Worm (Caenorhabditis elegans) whole organism, L3 larva: Measurements from ENCODE around the gene srz-16.

Experiments
- R02D3.7 ChIP-seq: fragments of 150-350 bp; optimal IDR thresholded peaks from 2 replicates; lab custom pipeline; 2014; ENCODE audit warnings: missing biosample characterization, missing genetic modification characterization
- ZK546.5 ChIP-seq: sonication (generic microtip); optimal IDR thresholded peaks from 2 replicates; lab custom pipeline; 2017; ENCODE audit warnings: missing biosample characterization, missing genetic modification characterization
- aly-2 ChIP-seq: fragments of 150-350 bp; optimal IDR thresholded peaks from 2 replicates; lab custom pipeline; 2014; ENCODE audit warnings: missing biosample characterization, missing genetic modification characterization
- ama-1 ChIP-seq: fragments of 150-350 bp; optimal IDR thresholded peaks from 2 replicates; lab custom pipeline; 2018
- ceh-16 ChIP-seq: sonication (generic microtip); optimal IDR thresholded peaks from 2 replicates; lab custom pipeline; 2017; ENCODE audit warnings: missing biosample characterization, missing genetic modification characterization
- ceh-28 ChIP-seq: fragments of 150-350 bp; optimal IDR thresholded peaks from 2 replicates; lab custom pipeline; 2014; ENCODE audit warnings: missing biosample characterization, missing genetic modification reagents, missing genetic modification characterization
- ceh-82 ChIP-seq: fragments of 150-350 bp; optimal IDR thresholded peaks from 2 replicates; lab custom pipeline; 2014; ENCODE audit warnings: missing biosample characterization, missing genetic modification characterization
- ceh-9 ChIP-seq: sonication (generic microtip); optimal IDR thresholded peaks from 2 replicates; lab custom pipeline; 2018; ENCODE audit warnings: missing biosample characterization, missing genetic modification characterization
- egl-27 ChIP-seq: sonication (generic microtip); optimal IDR thresholded peaks from 4 replicates; lab custom pipeline; 2017; ENCODE audit warnings: missing biosample characterization, missing genetic modification reagents, missing genetic modification characterization
- egl-5 ChIP-seq: fragments of 150-350 bp; optimal IDR thresholded peaks from 2 replicates; lab custom pipeline; 2017; ENCODE audit warnings: missing biosample characterization, missing genetic modification reagents, missing genetic modification characterization, inconsistent platforms
- elt-1 ChIP-seq: fragments of 150-350 bp; optimal IDR thresholded peaks from 2 replicates; lab custom pipeline; 2014; ENCODE audit warnings: missing biosample characterization, missing genetic modification characterization
- elt-2 ChIP-seq: sonication (generic microtip); optimal IDR thresholded peaks from 2 replicates; lab custom pipeline; 2016; ENCODE audit warnings: missing genetic modification reagents, mild to moderate bottlenecking, missing genetic modification characterization, missing compliant biosample characterization
- elt-3 ChIP-seq, 3 experiments: fragments of 150-350 bp in 1 of 3; sonication (generic microtip) in 2 of 3; optimal IDR thresholded peaks; 2 replicates in 2 of 3; 4 replicates in 1 of 3; lab custom pipeline; 2014 to 2017; ENCODE audit warnings: missing biosample characterization in 3 of 3, missing genetic modification characterization in 3 of 3
- eor-1 ChIP-seq, 2 experiments: fragments of 150-350 bp; optimal IDR thresholded peaks; 2 replicates each; lab custom pipeline; 2014 to 2018; ENCODE audit warnings: missing biosample characterization in 2 of 2, missing genetic modification characterization in 2 of 2
- fkh-10 ChIP-seq: sonication (generic microtip); optimal IDR thresholded peaks from 2 replicates; lab custom pipeline; 2017; ENCODE audit warnings: missing biosample characterization, missing genetic modification reagents, missing genetic modification characterization
- fkh-2 ChIP-seq: fragments of 150-350 bp; optimal IDR thresholded peaks from 2 replicates; lab custom pipeline; 2014; ENCODE audit warnings: missing biosample characterization, missing genetic modification reagents, missing genetic modification characterization
- fos-1 ChIP-seq: fragments of 150-350 bp; optimal IDR thresholded peaks from 2 replicates; lab custom pipeline; 2014; ENCODE audit warnings: missing biosample characterization, missing genetic modification characterization
- jun-1 ChIP-seq: fragments of 150-350 bp; optimal IDR thresholded peaks from 2 replicates; lab custom pipeline; 2014; ENCODE audit warnings: missing biosample characterization, missing genetic modification reagents, missing genetic modification characterization
- lin-39 ChIP-seq: fragments of 150-350 bp; optimal IDR thresholded peaks from 2 replicates; lab custom pipeline; 2018; ENCODE audit warnings: missing biosample characterization, missing genetic modification reagents, missing genetic modification characterization
- lsy-12 ChIP-seq: sonication (generic microtip); optimal IDR thresholded peaks from 2 replicates; lab custom pipeline; 2016; ENCODE audit warnings: mild to moderate bottlenecking, missing genetic modification characterization, missing compliant biosample characterization
- mdl-1 ChIP-seq: fragments of 150-350 bp; optimal IDR thresholded peaks from 2 replicates; lab custom pipeline; 2014; ENCODE audit warnings: missing biosample characterization, missing genetic modification characterization
- mml-1 ChIP-seq: fragments of 150-350 bp; sonication (generic microtip); optimal IDR thresholded peaks from 3 replicates; lab custom pipeline; 2014; ENCODE audit warnings: missing biosample characterization, missing genetic modification characterization
- nfya-1 ChIP-seq: sonication (generic microtip); optimal IDR thresholded peaks from 2 replicates; lab custom pipeline; 2017; ENCODE audit warnings: missing genetic modification characterization, mild to moderate bottlenecking, missing compliant biosample characterization, antibody characterized with exemption, moderate library complexity; ENCODE audit not compliant: insufficient read depth
- nhr-12 ChIP-seq: fragments of 150-350 bp; optimal IDR thresholded peaks from 2 replicates; lab custom pipeline; 2014; ENCODE audit warnings: missing biosample characterization, missing genetic modification characterization
- nhr-237 ChIP-seq: fragments of 150-350 bp; optimal IDR thresholded peaks from 2 replicates; lab custom pipeline; 2014; ENCODE audit warnings: missing biosample characterization, missing genetic modification characterization
- nhr-28 ChIP-seq: fragments of 150-350 bp; optimal IDR thresholded peaks from 2 replicates; lab custom pipeline; 2014; ENCODE audit warnings: missing biosample characterization, missing genetic modification characterization
- nhr-43 ChIP-seq: sonication (generic microtip); optimal IDR thresholded peaks from 2 replicates; lab custom pipeline; 2016; ENCODE audit warnings: mild to moderate bottlenecking, missing genetic modification characterization, missing compliant biosample characterization; ENCODE audit not compliant: poor library complexity, severe bottlenecking
- nhr-67 ChIP-seq: fragments of 150-350 bp; optimal IDR thresholded peaks from 2 replicates; lab custom pipeline; 2014; ENCODE audit warnings: missing biosample characterization, missing genetic modification characterization
- nhr-77 ChIP-seq: fragments of 150-350 bp; optimal IDR thresholded peaks from 2 replicates; lab custom pipeline; 2014; ENCODE audit warnings: missing biosample characterization, missing genetic modification characterization
- pha-4 ChIP-seq: fragments of 150-350 bp; optimal IDR thresholded peaks from 2 replicates; lab custom pipeline; 2014; ENCODE audit warnings: missing biosample characterization, missing genetic modification reagents, missing genetic modification characterization
- pqm-1 ChIP-seq: fragments of 150-350 bp; optimal IDR thresholded peaks from 2 replicates; lab custom pipeline; 2017; ENCODE audit warnings: missing biosample characterization, missing genetic modification characterization, inconsistent platforms
- snpc-4 ChIP-seq: fragments of 150-350 bp; optimal IDR thresholded peaks from 2 replicates; lab custom pipeline; 2014; ENCODE audit warnings: missing biosample characterization, missing genetic modification characterization
- unc-39 ChIP-seq: sonication (generic microtip); optimal IDR thresholded peaks from 4 replicates; lab custom pipeline; 2017; ENCODE audit warnings: missing biosample characterization, missing genetic modification characterization
- unc-62 ChIP-seq: fragments of 150-350 bp; sonication (generic microtip); optimal IDR thresholded peaks from 4 replicates; lab custom pipeline; 2014; ENCODE audit warnings: missing biosample characterization, missing genetic modification reagents, missing genetic modification characterization
- zag-1 ChIP-seq: fragments of 150-350 bp; optimal IDR thresholded peaks from 2 replicates; lab custom pipeline; 2014; ENCODE audit warnings: missing biosample characterization, missing genetic modification characterization
- ztf-11 ChIP-seq: fragments of 150-350 bp; optimal IDR thresholded peaks from 2 replicates; lab custom pipeline; 2014; ENCODE audit warnings: missing biosample characterization, missing genetic modification characterization
- ztf-4 ChIP-seq: fragments of 150-350 bp; optimal IDR thresholded peaks from 2 replicates; lab custom pipeline; 2014; ENCODE audit warnings: missing biosample characterization, missing genetic modification characterization

Gene srz-16

ce11 chrV:20151855-20152254 is 34.6 kb downstream of the srz-16 start:
- TF ChIP-seq nhr-43 (tag; lab: Kevin White, UChicago) (no peak), ceh-82 (no peak), ztf-4 (tag; lab: Kevin White, UChicago) (no peak), ceh-28 (no peak), mdl-1 (tag; lab: Kevin White, UChicago) (no peak), jun-1 (tag; lab: Kevin White, UChicago) (no peak), egl-27 (tag; lab: Kevin White, UChicago) (no peak), nhr-237 (no peak), nhr-77 (no peak), R02D3.7 (tag; lab: Kevin White, UChicago) (no peak), lsy-12 (tag; lab: Kevin White, UChicago) (no peak), lin-39 (no peak), pqm-1 (tag; lab: Kevin White, UChicago) (no peak), nfya-1 (tag; lab: Kevin White, UChicago) (no peak), unc-39 (no peak), ceh-9 (tag; lab: Kevin White, UChicago) (no peak), ama-1 (lab: Kevin White, UChicago) (no peak)
- TF ChIP-seq, all 47 proteins: peak for 0

ce11 chrV:20151432-20151831 is 35.0 kb downstream of the srz-16 start, which contains the start of gene F19B2.7:
F19B2.7 (plus strand) TSS chrV:20151732.
- TF ChIP-seq nhr-28 (tag; lab: Kevin White, UChicago) (no peak), egl-5 (tag; lab: Kevin White, UChicago) (no peak), ztf-11 (tag; lab: Kevin White, UChicago) (no peak), pqm-1 (tag; lab: Kevin White, UChicago) (no peak), pha-4 (no peak), nhr-12 (tag; lab: Kevin White, UChicago) (no peak), ztf-4 (tag; lab: Kevin White, UChicago) (no peak)

ce11 chrV:20147662-20148245 is 38.7 kb downstream of the srz-16 start, which contains the start of gene Y113G7A.13:
Y113G7A.13 (plus strand) TSS chrV:20148195.
- TF ChIP-seq jun-1 (tag; lab: Kevin White, UChicago) (peak; percentile 36), ceh-28 (peak; percentile 35), elt-2 (tag; lab: Kevin White, UChicago) (peak; percentile 97), fos-1 (tag; lab: Kevin White, UChicago) (no peak), pqm-1 (tag; lab: Kevin White, UChicago) (peak; percentile 80), pha-4 (peak; percentile 54), egl-27 (tag; lab: Kevin White, UChicago) (no peak)

ce11 chrV:20143711-20144110 is 42.8 kb downstream of the srz-16 start:
- TF ChIP-seq snpc-4 (tag; lab: Kevin White, UChicago) (no peak), ZK546.5 (tag; lab: Kevin White, UChicago) (no peak), nhr-12 (tag; lab: Kevin White, UChicago) (no peak), unc-39 (no peak), elt-1 (tag; lab: Kevin White, UChicago) (no peak), ama-1 (lab: Kevin White, UChicago) (no peak), ztf-4 (tag; lab: Kevin White, UChicago) (no peak), egl-5 (tag; lab: Kevin White, UChicago) (no peak)

ce11 chrV:20142285-20142684 is 44.2 kb downstream of the srz-16 start, which contains the start of gene Y113G7A.12:
Y113G7A.12 (plus strand) TSS chrV:20142585.
- no peak for TF ChIP-seq ceh-16 (tag; lab: Kevin White, UChicago)
- TF ChIP-seq zag-1 (tag; lab: Kevin White, UChicago): no peak
- TF ChIP-seq ZK546.5 (tag; lab: Kevin White, UChicago): no peak
- TF ChIP-seq mml-1 (tag; lab: Kevin White, UChicago): no peak
- TF ChIP-seq, all 47 proteins: peak for 0

- no peak for TF ChIP-seq ceh-28
- TF ChIP-seq fkh-2 (tag; lab: Kevin White, UChicago): no peak
- no peak for TF ChIP-seq mdl-1 (tag; lab: Kevin White, UChicago)
- no peak for TF ChIP-seq unc-39
- no peak for TF ChIP-seq snpc-4 (tag; lab: Kevin White, UChicago)
- TF ChIP-seq zag-1 (tag; lab: Kevin White, UChicago): no peak
- TF ChIP-seq aly-2 (tag; lab: Kevin White, UChicago): no peak
- no peak for TF ChIP-seq nhr-12 (tag; lab: Kevin White, UChicago)
- no peak for TF ChIP-seq unc-62
- no peak for TF ChIP-seq nfya-1 (tag; lab: Kevin White, UChicago)
- TF ChIP-seq mml-1 (tag; lab: Kevin White, UChicago): no peak
- TF ChIP-seq elt-1 (tag; lab: Kevin White, UChicago): no peak
- TF ChIP-seq nhr-67: no peak
- no peak for TF ChIP-seq elt-3 (tag; optimal IDR thresholded peaks at IDR 0.05; lab: Kevin White, UChicago)
- TF ChIP-seq fkh-10: no peak
- no peak for TF ChIP-seq eor-1 (tag; optimal IDR thresholded peaks at IDR 0.05; lab: Kevin White, UChicago)
These were observed 48.0 kb downstream of the srz-16 start, which contains the start of gene Y113G7A.14 for ce11 chrV:20138407-20139044. Y113G7A.14 (minus strand) TSS chrV:20138457.
